Worm (Caenorhabditis elegans) whole organism, late embryonic: ENCODE measurements around the gene F11A5.16.

Experiments used
- C08G9.2 ChIP-seq: sonication (generic microtip); optimal IDR thresholded peaks from 2 replicates; lab custom pipeline; 2016; ENCODE audit warnings: mild to moderate bottlenecking, missing genetic modification characterization, moderate library complexity, missing compliant biosample characterization
- C38D4.7 ChIP-seq: fragments of 200-800 bp; sonication (Bioruptor generic); optimal IDR thresholded peaks from 2 replicates; lab custom pipeline; 2018; ENCODE audit warnings: mild to moderate bottlenecking, missing genetic modification characterization, moderate library complexity, missing compliant biosample characterization
- F13H6.1 ChIP-seq: sonication (generic microtip); optimal IDR thresholded peaks from 2 replicates; lab custom pipeline; 2016; ENCODE audit warnings: missing genetic modification characterization, missing compliant biosample characterization
- ama-1 ChIP-seq: fragments of 150-350 bp; optimal IDR thresholded peaks from 2 replicates; lab custom pipeline; 2014
- ceh-14 ChIP-seq: sonication (generic microtip); optimal IDR thresholded peaks from 2 replicates; lab custom pipeline; 2016; ENCODE audit warnings: missing genotype, missing genetic modification characterization, missing compliant biosample characterization
- ceh-18 ChIP-seq: sonication (generic microtip); optimal IDR thresholded peaks from 2 replicates; lab custom pipeline; 2016; ENCODE audit warnings: missing genetic modification characterization, missing compliant biosample characterization
- ceh-19 ChIP-seq: fragments of 200-800 bp; sonication (Bioruptor generic); optimal IDR thresholded peaks from 2 replicates; lab custom pipeline; 2018; ENCODE audit warnings: mild to moderate bottlenecking, missing genetic modification characterization, missing compliant biosample characterization
- ceh-2 ChIP-seq: sonication (generic microtip); optimal IDR thresholded peaks from 2 replicates; lab custom pipeline; 2016; ENCODE audit warnings: missing genotype, missing genetic modification characterization, missing compliant biosample characterization
- ceh-22 ChIP-seq: sonication (generic microtip); optimal IDR thresholded peaks from 2 replicates; lab custom pipeline; 2017; ENCODE audit warnings: missing biosample characterization, missing genetic modification characterization
- ceh-30 ChIP-seq: fragments of 150-350 bp; optimal IDR thresholded peaks from 2 replicates; lab custom pipeline; 2014; ENCODE audit warnings: missing biosample characterization, missing genetic modification characterization
- ceh-45 ChIP-seq: fragments of 200-800 bp; sonication (Bioruptor generic); IDR thresholded peaks from 2 replicates; pipeline ENCODE4 v1.3.6; 2022; ENCODE audit warnings: missing genetic modification reagents, missing genetic modification characterization, missing compliant biosample characterization
- ceh-48 ChIP-seq: sonication (generic microtip); optimal IDR thresholded peaks from 2 replicates; lab custom pipeline; 2016; ENCODE audit warnings: missing genetic modification characterization, inconsistent platforms, missing compliant biosample characterization
- ceh-6 ChIP-seq: fragments of 200-800 bp; sonication (Bioruptor generic); optimal IDR thresholded peaks from 2 replicates; lab custom pipeline; 2018; ENCODE audit warnings: mild to moderate bottlenecking, missing genetic modification characterization, missing compliant biosample characterization
- ceh-9 ChIP-seq: sonication (generic microtip); optimal IDR thresholded peaks from 2 replicates; lab custom pipeline; 2016; ENCODE audit warnings: mild to moderate bottlenecking, missing genetic modification characterization, inconsistent platforms, missing compliant biosample characterization
- dve-1 ChIP-seq: sonication (generic microtip); optimal IDR thresholded peaks from 2 replicates; lab custom pipeline; 2017; ENCODE audit warnings: antibody characterized with exemption, mild to moderate bottlenecking, missing genetic modification characterization, missing compliant biosample characterization
- elt-2 ChIP-seq: sonication (generic microtip); optimal IDR thresholded peaks from 2 replicates; lab custom pipeline; 2016; ENCODE audit warnings: missing genetic modification reagents, missing genetic modification characterization, missing compliant biosample characterization
- elt-4 ChIP-seq: sonication (generic microtip); optimal IDR thresholded peaks from 2 replicates; lab custom pipeline; 2016; ENCODE audit warnings: missing genetic modification characterization, missing compliant biosample characterization
- fkh-10 ChIP-seq: fragments of 150-350 bp; optimal IDR thresholded peaks from 2 replicates; lab custom pipeline; 2014; ENCODE audit warnings: missing biosample characterization, missing genetic modification reagents, missing genetic modification characterization
- hlh-13 ChIP-seq: fragments of 200-800 bp; sonication (Bioruptor generic); optimal IDR thresholded peaks from 2 replicates; lab custom pipeline; 2018; ENCODE audit warnings: mild to moderate bottlenecking, missing genetic modification characterization, missing compliant biosample characterization
- hlh-15 ChIP-seq: sonication (generic microtip); optimal IDR thresholded peaks from 2 replicates; lab custom pipeline; 2016; ENCODE audit warnings: missing genetic modification characterization, missing compliant biosample characterization
- hlh-6 ChIP-seq: sonication (generic microtip); optimal IDR thresholded peaks from 2 replicates; lab custom pipeline; 2016; ENCODE audit warnings: missing genotype, missing genetic modification characterization, missing compliant biosample characterization
- lim-6 ChIP-seq: sonication (generic microtip); optimal IDR thresholded peaks from 2 replicates; lab custom pipeline; 2016; ENCODE audit warnings: missing genetic modification characterization, missing compliant biosample characterization
- madf-2 ChIP-seq: sonication (generic microtip); optimal IDR thresholded peaks from 2 replicates; lab custom pipeline; 2017; ENCODE audit warnings: missing genetic modification characterization, missing compliant biosample characterization
- mec-3 ChIP-seq: sonication (generic microtip); optimal IDR thresholded peaks from 2 replicates; lab custom pipeline; 2016; ENCODE audit warnings: borderline replicate concordance, missing genetic modification characterization, missing compliant biosample characterization
- nfya-1 ChIP-seq: sonication (generic microtip); optimal IDR thresholded peaks from 2 replicates; lab custom pipeline; 2017; ENCODE audit warnings: missing genetic modification characterization, mild to moderate bottlenecking, missing compliant biosample characterization, antibody characterized with exemption, moderate library complexity
- npax-4 ChIP-seq: sonication (generic microtip); optimal IDR thresholded peaks from 2 replicates; lab custom pipeline; 2016; ENCODE audit warnings: missing genetic modification characterization, missing compliant biosample characterization
- odd-2 ChIP-seq: sonication (generic microtip); optimal IDR thresholded peaks from 2 replicates; lab custom pipeline; 2017; ENCODE audit warnings: antibody characterized with exemption, mild to moderate bottlenecking, missing genetic modification characterization, missing compliant biosample characterization
- pat-9 ChIP-seq: fragments of 200-800 bp; sonication (Bioruptor generic); optimal IDR thresholded peaks from 2 replicates; lab custom pipeline; 2018; ENCODE audit warnings: mild to moderate bottlenecking, missing genetic modification characterization, moderate library complexity, missing compliant biosample characterization
- pha-2 ChIP-seq: sonication (generic microtip); optimal IDR thresholded peaks from 2 replicates; lab custom pipeline; 2017; ENCODE audit warnings: mild to moderate bottlenecking, missing genetic modification characterization, missing compliant biosample characterization
- pha-4 ChIP-seq: fragments of 150-350 bp; optimal IDR thresholded peaks from 2 replicates; lab custom pipeline; 2018; ENCODE audit warnings: missing biosample characterization, missing genetic modification reagents, missing genetic modification characterization
- pros-1 ChIP-seq: fragments of 150-350 bp; optimal IDR thresholded peaks from 2 replicates; lab custom pipeline; 2014; ENCODE audit warnings: missing biosample characterization, missing genetic modification reagents, missing genetic modification characterization
- ref-2 ChIP-seq: sonication (generic microtip); optimal IDR thresholded peaks from 2 replicates; lab custom pipeline; 2016; ENCODE audit warnings: missing genetic modification characterization, missing compliant biosample characterization
- rnt-1 ChIP-seq: sonication (generic microtip); optimal IDR thresholded peaks from 2 replicates; lab custom pipeline; 2016; ENCODE audit warnings: missing genetic modification characterization, missing compliant biosample characterization
- sox-4 ChIP-seq: sonication (generic microtip); optimal IDR thresholded peaks from 2 replicates; lab custom pipeline; 2017; ENCODE audit warnings: mild to moderate bottlenecking, missing genetic modification characterization, inconsistent platforms, missing compliant biosample characterization
- syd-9 ChIP-seq: sonication (generic microtip); optimal IDR thresholded peaks from 2 replicates; lab custom pipeline; 2016; ENCODE audit warnings: mild to moderate bottlenecking, missing genetic modification characterization, moderate library complexity, missing compliant biosample characterization
- tbx-2 ChIP-seq: sonication (generic microtip); optimal IDR thresholded peaks from 2 replicates; lab custom pipeline; 2016; ENCODE audit warnings: missing genetic modification characterization, missing compliant biosample characterization
- ttx-3 ChIP-seq: sonication (generic microtip); optimal IDR thresholded peaks from 2 replicates; lab custom pipeline; 2016; ENCODE audit warnings: missing genetic modification reagents, missing genetic modification characterization, missing compliant biosample characterization
- unc-55 ChIP-seq: sonication (generic microtip); optimal IDR thresholded peaks from 2 replicates; lab custom pipeline; 2017; ENCODE audit warnings: missing biosample characterization, missing genetic modification reagents, missing genetic modification characterization
- ztf-16 ChIP-seq: sonication (generic microtip); optimal IDR thresholded peaks from 2 replicates; lab custom pipeline; 2017; ENCODE audit warnings: missing genetic modification characterization, missing compliant biosample characterization

F11A5.16 gene

ce11 chrV:16210257-16211002 lies at the start of gene F11A5.16:
Gene F11A5.16 (plus strand): TSS chrV:16210952.
- TF ChIP-seq nfya-1 (tag; lab: Kevin White, UChicago) (no peak), elt-4 (tag; lab: Kevin White, UChicago) (no peak), fkh-10 (no peak), ceh-14 (no peak), pat-9 (no peak), ceh-18 (tag; lab: Kevin White, UChicago) (no peak), npax-4 (tag; lab: Kevin White, UChicago) (no peak), ceh-22 (no peak), pha-2 (no peak), lim-6 (tag; lab: Kevin White, UChicago) (no peak), ceh-19 (GFP tag; lab: Kevin White, UChicago) (no peak), dve-1 (tag; lab: Kevin White, UChicago) (no peak)
- TF ChIP-seq, all 69 proteins: peak for 0

ce11 chrV:16162124-16162735 lies 48.5 kb upstream of the F11A5.16 start, which contains the start of the genes str-109 and F10A3.11:
Gene str-109 (minus strand): TSS chrV:16162224.
Gene F10A3.11 (plus strand): TSS chrV:16162685.
- no peak for TF ChIP-seq ceh-9 (tag; lab: Kevin White, UChicago)
- TF ChIP-seq hlh-13 (GFP tag; lab: Kevin White, UChicago), result no peak
- TF ChIP-seq ttx-3 (tag; lab: Kevin White, UChicago), result no peak
- TF ChIP-seq ceh-6, result no peak
- no peak for TF ChIP-seq madf-2 (tag; lab: Kevin White, UChicago)
- TF ChIP-seq pros-1 (tag; lab: Kevin White, UChicago), result no peak
- TF ChIP-seq ceh-2 (tag; lab: Kevin White, UChicago), result no peak
- TF ChIP-seq F13H6.1, result no peak
- TF ChIP-seq hlh-15 (tag; lab: Kevin White, UChicago), result no peak
- TF ChIP-seq C38D4.7, result no peak
- no peak for TF ChIP-seq hlh-6 (tag; lab: Kevin White, UChicago)
- TF ChIP-seq odd-2, result no peak
- no peak for TF ChIP-seq mec-3
- TF ChIP-seq tbx-2 (tag; lab: Kevin White, UChicago), result no peak
- no peak for TF ChIP-seq nfya-1 (tag; lab: Kevin White, UChicago)
- TF ChIP-seq elt-2 (tag; lab: Kevin White, UChicago), result no peak

- TF ChIP-seq rnt-1 (tag; lab: Kevin White, UChicago) (no peak), ama-1 (lab: Kevin White, UChicago) (no peak), ztf-16 (no peak), ceh-45 (GFP tag; lab: Robert Waterston, UW) (no peak), ceh-9 (tag; lab: Kevin White, UChicago) (no peak), sox-4 (tag; lab: Kevin White, UChicago) (no peak), ceh-30 (no peak), ttx-3 (tag; lab: Kevin White, UChicago) (no peak), pha-4 (tag; lab: Kevin White, UChicago) (no peak), ref-2 (tag; lab: Kevin White, UChicago) (no peak), unc-55 (GFP tag; lab: Kevin White, UChicago) (no peak), hlh-15 (tag; lab: Kevin White, UChicago) (no peak), syd-9 (tag; lab: Kevin White, UChicago) (no peak), pros-1 (tag; lab: Kevin White, UChicago) (no peak), ceh-48 (tag; lab: Kevin White, UChicago) (no peak), C08G9.2 (tag; lab: Kevin White, UChicago) (no peak)
Measured at ce11 chrV:16163719-16164118, 47.0 kb upstream of the F11A5.16 start, which contains the start of gene F10A3.12. Gene F10A3.12 (plus strand): TSS chrV:16164019.
